Worm (Caenorhabditis elegans): ENCODE measurements around the gene srx-90.

srx-90 gene

ce11 chrV:11580826-11581225 is at the start of gene srx-90:
Gene srx-90, plus strand, starts transcription at chrV:11581126.
- TF ChIP-seq M03D4.4 (tag; optimal IDR thresholded peaks at IDR 0.05) (no peak), mab-5 (tag; optimal IDR thresholded peaks at IDR 0.05) (no peak), unc-62 (GFP tag; optimal IDR thresholded peaks at IDR 0.05) (no peak), nhr-237 (tag; optimal IDR thresholded peaks at IDR 0.05) (no peak), zip-8 (tag; optimal IDR thresholded peaks at IDR 0.05) (no peak), sem-2 (GFP tag; optimal IDR thresholded peaks at IDR 0.05) (no peak), unc-120 (tag; optimal IDR thresholded peaks at IDR 0.05; ENCODE audit: poor library complexity, severe bottlenecking) (no peak), snpc-4 (tag; optimal IDR thresholded peaks at IDR 0.05) (no peak), unc-39 (tag; optimal IDR thresholded peaks at IDR 0.05) (no peak), ceh-43 (GFP tag; optimal IDR thresholded peaks at IDR 0.05) (no peak), sptf-1 (tag; optimal IDR thresholded peaks at IDR 0.05) (no peak), nhr-28 (tag; optimal IDR thresholded peaks at IDR 0.05) (no peak), mls-2 (tag; optimal IDR thresholded peaks at IDR 0.05) (no peak)

- TF ChIP-seq nhr-2 (tag; optimal IDR thresholded peaks at IDR 0.05) (no peak), sptf-1 (tag; optimal IDR thresholded peaks at IDR 0.05) (peak; percentile 20), lin-13 (tag; optimal IDR thresholded peaks at IDR 0.05) (no peak), tbx-8 (GFP tag; optimal IDR thresholded peaks at IDR 0.05) (no peak), unc-62 (GFP tag; optimal IDR thresholded peaks at IDR 0.05) (peak; percentile 58), hlh-1 (tag; optimal IDR thresholded peaks at IDR 0.05) (peak; percentile 96), nhr-12 (tag; optimal IDR thresholded peaks at IDR 0.05) (no peak), ceh-39 (tag; optimal IDR thresholded peaks at IDR 0.05) (no peak), ceh-83 (GFP tag; optimal IDR thresholded peaks at IDR 0.05) (peak; percentile 10), nhr-237 (tag; optimal IDR thresholded peaks at IDR 0.05) (peak; percentile 16), unc-120 (tag; optimal IDR thresholded peaks at IDR 0.05; ENCODE audit: poor library complexity, severe bottlenecking) (peak; percentile 79)
Measured at ce11 chrV:11531831-11532534, 48.9 kb upstream of the srx-90 start.

- TF ChIP-seq nhr-12 (tag; optimal IDR thresholded peaks at IDR 0.05) (no peak), nhr-237 (tag; optimal IDR thresholded peaks at IDR 0.05) (no peak), elt-3 (tag; optimal IDR thresholded peaks at IDR 0.05) (no peak), mab-5 (tag; optimal IDR thresholded peaks at IDR 0.05) (no peak), mep-1 (tag; optimal IDR thresholded peaks at IDR 0.05) (no peak), elt-1 (tag; optimal IDR thresholded peaks at IDR 0.05; ENCODE audit: borderline replicate concordance, insufficient read depth) (no peak), unc-62 (GFP tag; optimal IDR thresholded peaks at IDR 0.05) (no peak), ceh-39 (tag; optimal IDR thresholded peaks at IDR 0.05) (no peak), lin-32 (GFP tag; optimal IDR thresholded peaks at IDR 0.05) (no peak), ceh-83 (GFP tag; optimal IDR thresholded peaks at IDR 0.05) (no peak), pha-4 (tag; optimal IDR thresholded peaks at IDR 0.05) (no peak), cnd-1 (tag; optimal IDR thresholded peaks at IDR 0.05) (no peak), sem-2 (GFP tag; optimal IDR thresholded peaks at IDR 0.05) (no peak), ces-1 (GFP tag; optimal IDR thresholded peaks at IDR 0.05) (no peak), mls-2 (tag; optimal IDR thresholded peaks at IDR 0.05) (no peak), unc-120 (tag; optimal IDR thresholded peaks at IDR 0.05; ENCODE audit: poor library complexity, severe bottlenecking) (no peak), ham-2 (GFP tag; optimal IDR thresholded peaks at IDR 0.05) (no peak), unc-39 (tag; optimal IDR thresholded peaks at IDR 0.05) (no peak), sptf-1 (tag; optimal IDR thresholded peaks at IDR 0.05) (no peak)
Measured at ce11 chrV:11532535-11532853, 48.4 kb upstream of the srx-90 start.

ce11 chrV:11532964-11533363 is 48.0 kb upstream of the srx-90 start:
- peak; percentile 30 for TF ChIP-seq zip-8 (tag; optimal IDR thresholded peaks at IDR 0.05)
- TF ChIP-seq blmp-1 (tag; optimal IDR thresholded peaks at IDR 0.05): peak; percentile 96
- peak; percentile 14 for TF ChIP-seq sptf-1 (tag; optimal IDR thresholded peaks at IDR 0.05)
- no peak for TF ChIP-seq ces-1 (GFP tag; optimal IDR thresholded peaks at IDR 0.05)
- TF ChIP-seq ham-2 (GFP tag; optimal IDR thresholded peaks at IDR 0.05): peak; percentile 30
- no peak for TF ChIP-seq bed-3 (GFP tag; optimal IDR thresholded peaks at IDR 0.05)
- TF ChIP-seq elt-3 (tag; optimal IDR thresholded peaks at IDR 0.05): peak; percentile 11

- TF ChIP-seq lsy-2 (tag; optimal IDR thresholded peaks at IDR 0.05) (no peak), pha-4 (tag; optimal IDR thresholded peaks at IDR 0.05) (no peak), zip-8 (tag; optimal IDR thresholded peaks at IDR 0.05) (no peak), unc-120 (tag; optimal IDR thresholded peaks at IDR 0.05; ENCODE audit: poor library complexity, severe bottlenecking) (no peak), M03D4.4 (tag; optimal IDR thresholded peaks at IDR 0.05) (no peak), nhr-2 (tag; optimal IDR thresholded peaks at IDR 0.05) (no peak), flh-1 (GFP tag; optimal IDR thresholded peaks at IDR 0.05) (no peak), mep-1 (tag; optimal IDR thresholded peaks at IDR 0.05) (no peak), nhr-237 (tag; optimal IDR thresholded peaks at IDR 0.05) (no peak), blmp-1 (tag; optimal IDR thresholded peaks at IDR 0.05) (no peak), drap-1 (GFP tag; optimal IDR thresholded peaks at IDR 0.05) (no peak), cnd-1 (tag; optimal IDR thresholded peaks at IDR 0.05) (no peak), tbx-8 (GFP tag; optimal IDR thresholded peaks at IDR 0.05) (no peak), ztf-11 (tag; optimal IDR thresholded peaks at IDR 0.05) (no peak), ceh-43 (GFP tag; optimal IDR thresholded peaks at IDR 0.05) (no peak), lin-32 (GFP tag; optimal IDR thresholded peaks at IDR 0.05) (no peak)
Measured at ce11 chrV:11533365-11533949, 47.5 kb upstream of the srx-90 start.
